Worm (Caenorhabditis elegans) whole organism, midembryonic: ENCODE measurements around the gene spig-1.

ENCODE experiments used
- cog-1 ChIP-seq: sonication (generic microtip); optimal IDR thresholded peaks from 2 replicates; lab custom pipeline; 2016; ENCODE audit warnings: missing genetic modification characterization, missing compliant biosample characterization
- med-1 ChIP-seq: sonication (generic microtip); optimal IDR thresholded peaks from 2 replicates; lab custom pipeline; 2017; ENCODE audit warnings: missing genetic modification characterization, mild to moderate bottlenecking, missing compliant biosample characterization, antibody characterized with exemption, missing genetic modification reagents; ENCODE audit not compliant: insufficient read depth
- tab-1 ChIP-seq: fragments of 200-800 bp; sonication (Bioruptor generic); IDR thresholded peaks from 2 replicates; pipeline ENCODE4 v1.3.6; 2022; ENCODE audit warnings: missing genetic modification characterization, missing compliant biosample characterization
- ztf-23 ChIP-seq: fragments of 200-800 bp; sonication (Bioruptor generic); IDR thresholded peaks from 2 replicates; pipeline ENCODE4 v1.3.6; 2022; ENCODE audit warnings: missing genetic modification reagents, missing genetic modification characterization, missing compliant biosample characterization

DNA sequence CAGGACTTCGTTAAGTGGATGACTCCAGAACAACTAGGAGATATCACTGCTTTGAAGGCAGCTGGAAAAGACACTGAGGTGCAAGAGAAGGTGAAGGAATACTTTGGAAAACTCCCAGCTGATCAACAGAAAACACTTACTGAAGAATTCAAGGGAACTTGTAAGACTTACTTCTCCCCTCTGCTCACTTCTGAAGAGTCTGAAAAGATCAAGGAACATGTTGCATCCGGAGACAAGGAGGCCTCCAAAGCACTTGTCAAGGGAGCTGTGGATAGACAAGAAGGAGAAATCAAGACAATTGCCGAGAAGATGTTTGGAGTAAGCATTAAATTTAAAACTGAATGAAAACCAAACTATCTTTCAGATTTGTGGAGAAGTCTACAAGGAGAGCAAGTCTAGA lies 27.9 kb downstream of the spig-1 start:
- no peak for TF ChIP-seq med-1 (GFP tag; lab: Kevin White, UChicago)
- TF ChIP-seq tab-1 (GFP tag; lab: Robert Waterston, UW), result no peak
- no peak for TF ChIP-seq ztf-23 (GFP tag; lab: Robert Waterston, UW)
- TF ChIP-seq cog-1, result no peak
